Worm (Caenorhabditis elegans): ENCODE results near the gene sec-24.2.

Gene sec-24.2

ce11 chrIV:12360742-12361195 is at the start of gene sec-24.2:
Gene sec-24.2, minus strand, starts transcription at chrIV:12360792.
- TF ChIP-seq sea-1 (GFP tag; conservative IDR thresholded peaks at IDR 0.05), result no peak
- TF ChIP-seq ceh-13 (GFP tag; optimal IDR thresholded peaks at IDR 0.05), result no peak
- TF ChIP-seq flt-1 (GFP tag; IDR thresholded peaks at IDR 0.05), result no peak
- no peak for TF ChIP-seq scrt-1 (GFP tag; IDR thresholded peaks at IDR 0.05)
- no peak for TF ChIP-seq ets-7 (tag; optimal IDR thresholded peaks at IDR 0.05)
- TF ChIP-seq tbx-11 (GFP tag; IDR thresholded peaks at IDR 0.05), result no peak
- TF ChIP-seq F13C5.2 (tag; optimal IDR thresholded peaks at IDR 0.05), result no peak
- no peak for TF ChIP-seq pes-1 (GFP tag; IDR thresholded peaks at IDR 0.05)
- no peak for TF ChIP-seq hmg-4 (GFP tag; optimal IDR thresholded peaks at IDR 0.05)
- TF ChIP-seq tbx-37 (GFP tag; conservative IDR thresholded peaks at IDR 0.05), result no peak

- TF ChIP-seq aly-1 (tag; optimal IDR thresholded peaks at IDR 0.05) (no peak), pes-1 (GFP tag; IDR thresholded peaks at IDR 0.05) (no peak), ets-7 (tag; optimal IDR thresholded peaks at IDR 0.05) (no peak), hmg-4 (GFP tag; optimal IDR thresholded peaks at IDR 0.05) (no peak), ceh-13 (GFP tag; optimal IDR thresholded peaks at IDR 0.05) (no peak), B0310.2 (tag; optimal IDR thresholded peaks at IDR 0.05) (no peak), F13C5.2 (tag; optimal IDR thresholded peaks at IDR 0.05) (no peak), tra-4 (tag; optimal IDR thresholded peaks at IDR 0.05) (no peak), tbx-37 (GFP tag; conservative IDR thresholded peaks at IDR 0.05) (no peak), flt-1 (GFP tag; IDR thresholded peaks at IDR 0.05) (no peak), ama-1 (optimal IDR thresholded peaks at IDR 0.05) (no peak)
These were observed 49.6 kb upstream of the sec-24.2 start, which contains the start of gene acl-13 for ce11 chrIV:12410167-12410566. Gene acl-13, plus strand, starts transcription at chrIV:12410467.

- TF ChIP-seq hmg-4 (GFP tag; optimal IDR thresholded peaks at IDR 0.05) (no peak), ceh-36 (tag; optimal IDR thresholded peaks at IDR 0.05) (no peak), hmbx-1 (tag; optimal IDR thresholded peaks at IDR 0.05) (no peak), ceh-13 (GFP tag; optimal IDR thresholded peaks at IDR 0.05) (no peak), tbx-37 (GFP tag; conservative IDR thresholded peaks at IDR 0.05) (no peak), flt-1 (GFP tag; IDR thresholded peaks at IDR 0.05) (no peak)
These were observed 48.0 kb upstream of the sec-24.2 start, which contains the start of gene dsb-1 for ce11 chrIV:12408625-12409024. Gene dsb-1, plus strand, starts transcription at chrIV:12408925.

ce11 chrIV:12404137-12404536 is 43.5 kb upstream of the sec-24.2 start, which contains the start of gene gex-3:
Gene gex-3, plus strand, starts transcription at chrIV:12404431.
- TF ChIP-seq ceh-13 (GFP tag; optimal IDR thresholded peaks at IDR 0.05) (no peak), tbx-11 (GFP tag; IDR thresholded peaks at IDR 0.05) (no peak), hnd-1 (tag; optimal IDR thresholded peaks at IDR 0.05) (no peak), ets-7 (tag; optimal IDR thresholded peaks at IDR 0.05) (no peak), F13C5.2 (tag; optimal IDR thresholded peaks at IDR 0.05) (peak; percentile 52), tra-4 (tag; optimal IDR thresholded peaks at IDR 0.05) (no peak), aly-1 (tag; optimal IDR thresholded peaks at IDR 0.05) (no peak), ceh-36 (tag; optimal IDR thresholded peaks at IDR 0.05) (no peak), hmbx-1 (tag; optimal IDR thresholded peaks at IDR 0.05) (no peak), flt-1 (GFP tag; IDR thresholded peaks at IDR 0.05) (no peak), scrt-1 (GFP tag; IDR thresholded peaks at IDR 0.05) (no peak), B0310.2 (tag; optimal IDR thresholded peaks at IDR 0.05) (no peak), hmg-4 (GFP tag; optimal IDR thresholded peaks at IDR 0.05) (peak; percentile 29), pes-1 (GFP tag; IDR thresholded peaks at IDR 0.05) (no peak)

- TF ChIP-seq tra-4 (tag; optimal IDR thresholded peaks at IDR 0.05), result no peak
- TF ChIP-seq hmg-4 (GFP tag; optimal IDR thresholded peaks at IDR 0.05), result no peak
These were observed 42.8 kb upstream of the sec-24.2 start for ce11 chrIV:12403440-12403839.

- no peak for TF ChIP-seq ets-7 (tag; optimal IDR thresholded peaks at IDR 0.05)
- TF ChIP-seq hmbx-1 (tag; optimal IDR thresholded peaks at IDR 0.05), result no peak
- no peak for TF ChIP-seq hmg-4 (GFP tag; optimal IDR thresholded peaks at IDR 0.05)
- no peak for TF ChIP-seq F13C5.2 (tag; optimal IDR thresholded peaks at IDR 0.05)
- TF ChIP-seq tbx-37 (GFP tag; conservative IDR thresholded peaks at IDR 0.05), result no peak
- no peak for TF ChIP-seq ceh-13 (GFP tag; optimal IDR thresholded peaks at IDR 0.05)
- TF ChIP-seq pes-1 (GFP tag; IDR thresholded peaks at IDR 0.05), result no peak
- no peak for TF ChIP-seq tra-4 (tag; optimal IDR thresholded peaks at IDR 0.05)
- no peak for TF ChIP-seq aly-1 (tag; optimal IDR thresholded peaks at IDR 0.05)
- no peak for TF ChIP-seq scrt-1 (GFP tag; IDR thresholded peaks at IDR 0.05)
- TF ChIP-seq ceh-36 (tag; optimal IDR thresholded peaks at IDR 0.05), result no peak
- no peak for TF ChIP-seq flt-1 (GFP tag; IDR thresholded peaks at IDR 0.05)
- no peak for TF ChIP-seq ama-1 (optimal IDR thresholded peaks at IDR 0.05)
- TF ChIP-seq sea-1 (GFP tag; conservative IDR thresholded peaks at IDR 0.05), result no peak
- no peak for TF ChIP-seq tbx-11 (GFP tag; IDR thresholded peaks at IDR 0.05)
- no peak for TF ChIP-seq B0310.2 (tag; optimal IDR thresholded peaks at IDR 0.05)
These were observed 39.4 kb upstream of the sec-24.2 start for ce11 chrIV:12399983-12400382.

ce11 chrIV:12398437-12398836 is 37.8 kb upstream of the sec-24.2 start, which contains the start of gene acs-20:
Gene acs-20, minus strand, starts transcription at chrIV:12398706.
- TF ChIP-seq flt-1 (GFP tag; IDR thresholded peaks at IDR 0.05) (no peak), hmbx-1 (tag; optimal IDR thresholded peaks at IDR 0.05) (no peak), ets-7 (tag; optimal IDR thresholded peaks at IDR 0.05) (no peak), ceh-13 (GFP tag; optimal IDR thresholded peaks at IDR 0.05) (no peak), tra-4 (tag; optimal IDR thresholded peaks at IDR 0.05) (no peak), scrt-1 (GFP tag; IDR thresholded peaks at IDR 0.05) (no peak), ama-1 (optimal IDR thresholded peaks at IDR 0.05) (no peak), hnd-1 (tag; optimal IDR thresholded peaks at IDR 0.05) (no peak), ceh-36 (tag; optimal IDR thresholded peaks at IDR 0.05) (no peak), pes-1 (GFP tag; IDR thresholded peaks at IDR 0.05) (no peak), aly-1 (tag; optimal IDR thresholded peaks at IDR 0.05) (no peak), B0310.2 (tag; optimal IDR thresholded peaks at IDR 0.05) (no peak), tbx-37 (GFP tag; conservative IDR thresholded peaks at IDR 0.05) (no peak), tbx-11 (GFP tag; IDR thresholded peaks at IDR 0.05) (no peak), hmg-4 (GFP tag; optimal IDR thresholded peaks at IDR 0.05) (no peak), F13C5.2 (tag; optimal IDR thresholded peaks at IDR 0.05) (no peak), sea-1 (GFP tag; conservative IDR thresholded peaks at IDR 0.05) (no peak)

Data from whole organism, early embryonic.